Worm (Caenorhabditis elegans) whole organism, L2 larva: ENCODE measurements around the gene chil-4.

Experiments used
- R02D3.7 ChIP-seq: fragments of 150-350 bp; optimal IDR thresholded peaks from 2 replicates; lab custom pipeline; 2014; ENCODE audit warnings: missing biosample characterization, missing genetic modification characterization
- alr-1 ChIP-seq: fragments of 150-350 bp; optimal IDR thresholded peaks from 2 replicates; lab custom pipeline; 2014; ENCODE audit warnings: missing biosample characterization, missing genetic modification characterization
- ama-1 ChIP-seq: fragments of 150-350 bp; optimal IDR thresholded peaks from 2 replicates; lab custom pipeline; 2018; ENCODE audit warnings: inconsistent platforms
- crh-2 ChIP-seq: sonication (generic microtip); optimal IDR thresholded peaks from 2 replicates; lab custom pipeline; 2017; ENCODE audit warnings: missing biosample characterization, missing genetic modification characterization
- dmd-4 ChIP-seq: sonication (generic microtip); optimal IDR thresholded peaks from 2 replicates; lab custom pipeline; 2017; ENCODE audit warnings: missing biosample characterization, missing genetic modification characterization
- elt-1 ChIP-seq: fragments of 150-350 bp; optimal IDR thresholded peaks from 2 replicates; lab custom pipeline; 2014; ENCODE audit warnings: missing biosample characterization, missing genetic modification characterization
- elt-3 ChIP-seq: sonication (generic microtip); optimal IDR thresholded peaks from 2 replicates; lab custom pipeline; 2017; ENCODE audit warnings: missing biosample characterization, missing genetic modification characterization
- fos-1 ChIP-seq: fragments of 150-350 bp; optimal IDR thresholded peaks from 2 replicates; lab custom pipeline; 2014; ENCODE audit warnings: missing biosample characterization, missing genetic modification characterization
- gmeb-1 ChIP-seq: fragments of 150-350 bp; optimal IDR thresholded peaks from 2 replicates; lab custom pipeline; 2014; ENCODE audit warnings: missing biosample characterization, missing genetic modification characterization
- lin-11 ChIP-seq: fragments of 150-350 bp; sonication (generic microtip); optimal IDR thresholded peaks from 2 replicates; lab custom pipeline; 2014; ENCODE audit warnings: missing biosample characterization, missing genetic modification characterization, inconsistent platforms, mixed read lengths
- lin-39 ChIP-seq: fragments of 150-350 bp; optimal IDR thresholded peaks from 2 replicates; lab custom pipeline; 2014; ENCODE audit warnings: missing biosample characterization, missing genetic modification reagents, missing genetic modification characterization
- lsy-2 ChIP-seq, 2 experiments: fragments of 150-350 bp in 1 of 2; sonication (generic microtip) in 1 of 2; optimal IDR thresholded peaks; 2 replicates each; lab custom pipeline; 2014 to 2017; ENCODE audit warnings: missing biosample characterization in 2 of 2, missing genetic modification characterization in 2 of 2
- mab-5 ChIP-seq: fragments of 150-350 bp; optimal IDR thresholded peaks from 2 replicates; lab custom pipeline; 2014; ENCODE audit warnings: missing biosample characterization, missing genetic modification characterization
- mbf-1 ChIP-seq: sonication (generic microtip); optimal IDR thresholded peaks from 2 replicates; lab custom pipeline; 2017; ENCODE audit warnings: missing biosample characterization, missing genetic modification characterization
- mdl-1 ChIP-seq, 2 experiments: fragments of 150-350 bp in 1 of 2; sonication (generic microtip) in 1 of 2; optimal IDR thresholded peaks; 2 replicates each; lab custom pipeline; 2017; ENCODE audit warnings: missing biosample characterization in 2 of 2, missing genetic modification characterization in 2 of 2
- nhr-11 ChIP-seq: fragments of 150-350 bp; optimal IDR thresholded peaks from 2 replicates; lab custom pipeline; 2014; ENCODE audit warnings: missing biosample characterization, missing genetic modification characterization
- nhr-21 ChIP-seq: fragments of 150-350 bp; optimal IDR thresholded peaks from 2 replicates; lab custom pipeline; 2014; ENCODE audit warnings: missing biosample characterization, missing genetic modification characterization
- nhr-23 ChIP-seq: fragments of 150-350 bp; optimal IDR thresholded peaks from 2 replicates; lab custom pipeline; 2014; ENCODE audit warnings: missing biosample characterization, missing genetic modification reagents, missing genetic modification characterization
- nhr-237 ChIP-seq: fragments of 150-350 bp; optimal IDR thresholded peaks from 2 replicates; lab custom pipeline; 2014; ENCODE audit warnings: missing biosample characterization, missing genetic modification characterization
- nhr-6 ChIP-seq: fragments of 150-350 bp; optimal IDR thresholded peaks from 2 replicates; lab custom pipeline; 2014; ENCODE audit warnings: missing biosample characterization, missing genetic modification characterization
- sem-4 ChIP-seq: fragments of 150-350 bp; optimal IDR thresholded peaks from 2 replicates; lab custom pipeline; 2014; ENCODE audit warnings: missing biosample characterization, missing genetic modification reagents, missing genetic modification characterization
- skn-1 ChIP-seq: sonication (generic microtip); optimal IDR thresholded peaks from 2 replicates; lab custom pipeline; 2017; ENCODE audit warnings: missing biosample characterization, missing genetic modification characterization
- sma-3 ChIP-seq: sonication (generic microtip); optimal IDR thresholded peaks from 2 replicates; lab custom pipeline; 2016; ENCODE audit warnings: missing genetic modification reagents, missing genetic modification characterization, missing compliant biosample characterization
- sma-9 ChIP-seq, 2 experiments: fragments of 150-350 bp in 1 of 2; sonication (generic microtip) in 1 of 2; optimal IDR thresholded peaks; 2 replicates each; lab custom pipeline; 2014 to 2016; ENCODE audit warnings: missing genetic modification characterization in 2 of 2, mild to moderate bottlenecking in 1 of 2, missing biosample characterization in 1 of 2, missing compliant biosample characterization in 1 of 2, missing genetic modification reagents in 1 of 2, moderate library complexity in 1 of 2
- unc-39 ChIP-seq: fragments of 150-350 bp; optimal IDR thresholded peaks from 2 replicates; lab custom pipeline; 2014; ENCODE audit warnings: missing biosample characterization, missing genetic modification characterization
- unc-62 ChIP-seq: fragments of 150-350 bp; optimal IDR thresholded peaks from 2 replicates; lab custom pipeline; 2014; ENCODE audit warnings: missing biosample characterization, missing genetic modification reagents, missing genetic modification characterization
- zag-1 ChIP-seq: fragments of 150-350 bp; optimal IDR thresholded peaks from 2 replicates; lab custom pipeline; 2014; ENCODE audit warnings: missing biosample characterization, missing genetic modification characterization
- ztf-11 ChIP-seq: sonication (generic microtip); optimal IDR thresholded peaks from 2 replicates; lab custom pipeline; 2017; ENCODE audit warnings: missing biosample characterization, missing genetic modification characterization
- ztf-4 ChIP-seq: fragments of 150-350 bp; optimal IDR thresholded peaks from 2 replicates; lab custom pipeline; 2014; ENCODE audit warnings: missing biosample characterization, missing genetic modification characterization

Gene chil-4

DNA sequence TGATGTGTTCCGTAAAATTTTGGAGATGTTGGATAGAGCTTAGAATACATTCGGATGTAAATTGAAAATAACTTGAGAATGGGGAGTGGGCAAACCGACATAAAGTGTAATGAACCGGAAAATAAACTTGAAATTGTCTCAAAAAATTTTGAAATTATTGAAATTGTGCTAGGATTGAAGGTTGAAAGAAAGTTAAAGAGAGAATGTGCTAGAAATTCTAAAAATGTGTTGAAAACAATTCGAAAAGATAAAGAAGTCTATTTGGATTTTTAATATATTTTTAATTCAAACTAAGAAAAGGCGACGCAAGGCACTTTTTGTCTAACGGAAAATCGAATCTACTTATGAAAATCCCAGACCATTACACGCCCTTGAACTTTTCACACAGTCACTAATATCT lies 21.7 kb downstream of the chil-4 start, which contains the start of gene ZK938.3:
Gene ZK938.3 (minus strand): TSS at position 101 of the 400 bp plus-strand sequence.
- TF ChIP-seq nhr-21 (tag; lab: Kevin White, UChicago), result no peak
- TF ChIP-seq nhr-6 (tag; lab: Kevin White, UChicago), result no peak
- no peak for TF ChIP-seq elt-3 (tag; lab: Kevin White, UChicago)
- no peak for TF ChIP-seq unc-39 (tag; lab: Kevin White, UChicago)
- TF ChIP-seq nhr-23 (tag; lab: Kevin White, UChicago), result no peak
- TF ChIP-seq sma-9 (GFP tag; optimal IDR thresholded peaks at IDR 0.05; lab: Kevin White, UChicago), result no peak
- TF ChIP-seq sma-9 (tag; optimal IDR thresholded peaks at IDR 0.05; lab: Kevin White, UChicago), result no peak
- no peak for TF ChIP-seq lin-11 (tag; lab: Kevin White, UChicago)
- no peak for TF ChIP-seq dmd-4 (tag; lab: Kevin White, UChicago)
- TF ChIP-seq mbf-1 (tag; lab: Kevin White, UChicago), result no peak

DNA sequence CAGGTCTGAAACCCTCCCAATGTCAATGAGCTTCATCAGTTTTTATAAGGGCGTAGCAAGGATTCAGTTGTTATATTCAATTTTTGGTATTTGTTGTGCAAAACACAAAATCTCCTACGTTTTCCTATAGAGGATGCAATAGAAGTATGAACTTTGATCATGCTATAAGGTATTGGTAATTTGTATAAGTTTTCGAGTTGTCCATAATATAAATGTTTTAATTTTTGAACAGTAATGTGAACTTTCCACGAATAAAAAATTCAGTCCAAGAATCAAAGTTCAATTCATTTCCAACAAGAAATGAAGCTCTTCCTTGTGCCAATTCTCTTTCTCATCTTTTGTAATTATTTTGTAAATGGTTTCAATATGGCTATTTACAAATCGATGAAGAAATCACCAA lies 24.5 kb downstream of the chil-4 start, which contains the start of gene ZK938.12:
Gene ZK938.12 (plus strand): TSS at position 301 of the 400 bp plus-strand sequence.
- TF ChIP-seq nhr-21 (tag; lab: Kevin White, UChicago), result no peak
- TF ChIP-seq, all 48 proteins: peak for 0

DNA sequence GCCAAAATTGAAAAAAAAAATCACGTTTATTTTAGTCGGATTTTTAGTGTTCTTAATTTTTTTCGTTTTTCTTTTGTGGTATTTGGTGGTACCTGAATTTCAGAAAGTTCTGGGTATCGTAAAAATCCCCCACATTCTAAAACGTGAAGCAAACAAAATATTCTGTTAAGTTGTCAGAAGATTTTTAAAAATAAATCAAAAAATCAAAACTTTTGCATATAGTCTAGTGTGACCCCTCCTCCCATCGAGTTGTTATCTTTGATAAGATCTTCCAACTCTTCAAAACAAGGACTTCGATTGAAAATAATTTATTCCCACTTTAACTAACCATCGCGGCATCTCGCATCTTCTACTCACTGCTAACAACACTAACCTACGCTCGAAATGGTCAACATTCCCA lies 26.4 kb downstream of the chil-4 start, which contains the start of gene ZK938.1:
Gene ZK938.1 (plus strand): TSS at position 301 of the 400 bp plus-strand sequence.
- TF ChIP-seq elt-3 (tag; lab: Kevin White, UChicago), result no peak
- no peak for TF ChIP-seq skn-1 (tag; lab: Kevin White, UChicago)
- TF ChIP-seq fos-1 (tag; lab: Kevin White, UChicago), result no peak
- no peak for TF ChIP-seq lin-11 (tag; lab: Kevin White, UChicago)
- TF ChIP-seq lsy-2 (tag; optimal IDR thresholded peaks at IDR 0.05; lab: Kevin White, UChicago), result no peak
- no peak for TF ChIP-seq mab-5
- no peak for TF ChIP-seq sem-4 (tag; lab: Kevin White, UChicago)
- TF ChIP-seq nhr-237 (tag; lab: Kevin White, UChicago), result no peak
- no peak for TF ChIP-seq unc-62 (GFP tag; lab: Kevin White, UChicago)
- no peak for TF ChIP-seq mdl-1 (tag; optimal IDR thresholded peaks at IDR 0.05; lab: Kevin White, UChicago)
- TF ChIP-seq ztf-11 (tag; lab: Kevin White, UChicago), result no peak
- no peak for TF ChIP-seq sma-3

DNA sequence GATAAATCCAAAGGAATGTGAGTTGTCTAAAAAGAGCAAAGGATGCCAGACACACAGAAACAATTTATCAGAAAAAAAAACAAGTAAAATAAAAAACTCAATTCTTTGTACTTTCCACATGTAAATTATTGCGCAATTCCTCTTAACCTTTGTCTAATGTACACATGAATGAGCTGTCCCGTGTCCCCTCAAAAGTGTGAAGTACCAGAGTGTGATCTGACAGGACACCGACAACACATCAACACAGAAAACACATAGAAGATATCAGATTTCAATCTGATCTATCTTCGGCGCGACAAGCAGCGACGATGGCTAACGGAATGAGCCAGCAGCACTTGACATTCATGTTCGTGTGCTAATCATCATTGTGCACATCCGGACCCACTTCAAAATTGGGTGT lies 27.0 kb downstream of the chil-4 start:
- TF ChIP-seq skn-1 (tag; lab: Kevin White, UChicago) (no peak), nhr-237 (tag; lab: Kevin White, UChicago) (no peak), sem-4 (tag; lab: Kevin White, UChicago) (no peak), gmeb-1 (no peak), R02D3.7 (tag; lab: Kevin White, UChicago) (no peak), nhr-11 (tag; lab: Kevin White, UChicago) (no peak), elt-1 (tag; lab: Kevin White, UChicago) (no peak), nhr-23 (tag; lab: Kevin White, UChicago) (no peak)

DNA sequence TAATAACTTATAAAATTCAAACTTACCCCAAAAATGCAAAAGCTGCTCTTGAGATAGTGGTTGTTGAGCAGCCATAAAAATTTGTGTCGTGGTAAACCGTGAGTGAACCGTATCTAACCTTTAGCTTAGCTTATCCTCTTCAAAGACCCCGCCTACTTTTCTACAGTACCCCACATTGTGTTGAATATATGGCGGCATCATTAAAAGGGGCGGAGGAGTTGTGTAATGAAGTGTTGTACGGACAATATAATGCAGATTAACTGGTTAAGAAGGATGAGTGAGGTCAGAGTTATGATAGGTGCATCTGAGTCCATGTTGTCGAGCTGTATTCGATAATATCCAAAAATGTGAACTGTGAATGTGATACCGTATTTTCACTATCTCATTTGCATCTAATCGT lies 27.7 kb downstream of the chil-4 start, which contains the start of gene eyg-1:
Gene eyg-1 (minus strand): TSS at position 101 of the 400 bp plus-strand sequence.
- TF ChIP-seq crh-2 (tag; lab: Kevin White, UChicago), result no peak
- no peak for TF ChIP-seq R02D3.7 (tag; lab: Kevin White, UChicago)
- TF ChIP-seq unc-39 (tag; lab: Kevin White, UChicago), result no peak
- TF ChIP-seq zag-1 (tag; lab: Kevin White, UChicago), result no peak
- TF ChIP-seq ztf-11 (tag; lab: Kevin White, UChicago), result no peak
- no peak for TF ChIP-seq nhr-237 (tag; lab: Kevin White, UChicago)

DNA sequence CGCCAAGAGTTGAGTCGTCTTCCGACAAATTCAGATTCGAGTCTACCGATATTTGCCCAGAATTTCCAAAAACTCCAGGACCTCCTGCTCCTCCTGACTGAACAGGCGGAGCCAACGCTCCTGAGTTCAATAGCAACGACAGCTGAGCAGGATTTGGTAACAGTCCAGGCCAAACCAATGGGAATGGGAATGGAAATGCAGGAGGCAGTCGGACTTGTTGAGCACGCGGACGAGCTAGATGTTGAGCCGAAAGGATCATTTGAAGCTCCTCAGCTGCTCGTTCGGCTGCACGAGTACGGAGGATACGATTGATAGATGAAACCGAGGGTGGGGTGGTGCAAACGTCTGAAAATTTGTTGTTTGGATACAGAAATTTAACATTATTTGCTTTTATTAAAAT lies 28.6 kb downstream of the chil-4 start:
- no peak for TF ChIP-seq ama-1
- no peak for TF ChIP-seq sma-9 (GFP tag; optimal IDR thresholded peaks at IDR 0.05; lab: Kevin White, UChicago)
- no peak for TF ChIP-seq sma-9 (tag; optimal IDR thresholded peaks at IDR 0.05; lab: Kevin White, UChicago)
- TF ChIP-seq lin-39, result no peak
- TF ChIP-seq alr-1, result no peak
- TF ChIP-seq sem-4 (tag; lab: Kevin White, UChicago), result no peak
- no peak for TF ChIP-seq nhr-23 (tag; lab: Kevin White, UChicago)
- no peak for TF ChIP-seq ztf-11 (tag; lab: Kevin White, UChicago)
- TF ChIP-seq ztf-4 (tag; lab: Kevin White, UChicago), result no peak
- TF ChIP-seq R02D3.7 (tag; lab: Kevin White, UChicago), result no peak
- no peak for TF ChIP-seq unc-39 (tag; lab: Kevin White, UChicago)
- no peak for TF ChIP-seq dmd-4 (tag; lab: Kevin White, UChicago)
- TF ChIP-seq, all 48 proteins: peak for 0
